Fruit fly (Drosophila melanogaster): ENCODE data around the gene tal-2A.

DNA sequence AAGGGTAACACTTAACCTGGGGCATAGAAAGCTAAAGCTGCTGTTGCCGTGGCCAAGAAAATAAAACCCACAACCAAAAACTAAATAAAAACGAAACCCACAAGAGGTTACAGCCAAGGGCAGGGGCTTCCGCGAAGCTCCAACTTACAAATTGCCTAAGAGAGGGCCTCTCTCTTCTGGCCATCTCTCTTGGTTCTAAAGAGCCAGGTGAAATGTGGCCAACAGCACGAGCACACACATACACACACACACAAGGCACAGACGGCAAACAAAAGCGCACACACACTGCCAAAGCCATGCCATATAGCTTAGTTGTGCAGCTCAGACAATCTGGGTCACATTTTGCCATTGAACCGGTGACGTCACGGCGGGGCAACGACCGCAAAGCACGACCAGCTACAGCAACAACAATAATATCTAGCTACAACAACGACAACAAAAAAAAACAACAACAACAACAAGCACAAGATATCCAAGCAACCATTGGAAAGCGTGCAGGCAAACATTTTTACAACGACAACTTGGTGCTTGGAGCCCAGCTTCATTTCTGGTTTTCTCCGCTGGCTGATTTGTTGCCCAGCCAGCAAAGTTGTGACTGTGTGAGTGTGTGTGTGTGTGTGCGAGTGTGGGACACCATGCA lies 16.2 kb upstream of the tal-2A start:
- TF ChIP-seq ovo (GFP tag; optimal IDR thresholded peaks at IDR 0.05) (no peak), pad (GFP tag; optimal IDR thresholded peaks at IDR 0.05) (no peak), Crg-1 (GFP tag; optimal IDR thresholded peaks at IDR 0.05) (no peak), CG11617 (GFP tag; optimal IDR thresholded peaks at IDR 0.05) (no peak), CG7101 (tag; optimal IDR thresholded peaks at IDR 0.05) (no peak), kay (GFP tag; ENCODE audit: borderline replicate concordance) (no peak)

All from whole organism, adult.